ENCODE assay signal across 1 fruit fly cellular context in genomic region chr3R:9963179-9963905, dm6.
TF ChIP-seq lines count a peak whose summit lies in the region.

No protein-coding gene starts in this region.

TF ChIP-seq in whole organism, prepupa, 60 proteins besides CTCF, POLR2A, EP300 and RAD21 (continued from another document):
- TF ChIP-seq CG4318 (GFP tag; optimal IDR thresholded peaks at IDR 0.05; lab: Kevin White, UChicago) = peak; percentile 47
- peak; percentile 54; the same call in 2 of the 3 replicates for TF ChIP-seq eg (GFP tag; IDR thresholded peaks at IDR 0.05; lab: Robert Waterston, UW)
- TF ChIP-seq CG6163 (GFP tag; IDR thresholded peaks at IDR 0.05; lab: Robert Waterston, UW) = peak; percentile 64; the same call in 2 of the 3 replicates
- TF ChIP-seq Lpt (GFP tag; optimal IDR thresholded peaks at IDR 0.05; lab: Kevin White, UChicago) = peak; percentile 24
- peak; percentile 28 for TF ChIP-seq CG11902 (GFP tag; optimal IDR thresholded peaks at IDR 0.05; lab: Kevin White, UChicago)
- TF ChIP-seq Smox (GFP tag; optimal IDR thresholded peaks at IDR 0.05; lab: Kevin White, UChicago) = peak; percentile 22
- no peak for TF ChIP-seq Hr38 (GFP tag; optimal IDR thresholded peaks at IDR 0.05; lab: Kevin White, UChicago)
- no peak for TF ChIP-seq fkh (GFP tag; optimal IDR thresholded peaks at IDR 0.05; lab: Kevin White, UChicago)
- TF ChIP-seq esn (GFP tag; optimal IDR thresholded peaks at IDR 0.05; lab: Kevin White, UChicago) = peak; percentile 43
- TF ChIP-seq cyc (GFP tag; optimal IDR thresholded peaks at IDR 0.05; lab: Kevin White, UChicago) = peak; percentile 49
- peak; percentile 83 to 85 for TF ChIP-seq ss (GFP tag; optimal IDR thresholded peaks at IDR 0.05; lab: Kevin White, UChicago)
- peak; percentile 85 for TF ChIP-seq CG10669 (GFP tag; optimal IDR thresholded peaks at IDR 0.05; lab: Kevin White, UChicago)
- TF ChIP-seq CG32006 (GFP tag; optimal IDR thresholded peaks at IDR 0.05; lab: Kevin White, UChicago) = peak; percentile 72
- TF ChIP-seq CG6276 (GFP tag; optimal IDR thresholded peaks at IDR 0.05; lab: Kevin White, UChicago) = peak; percentile 15
- TF ChIP-seq Hr4 (GFP tag; optimal IDR thresholded peaks at IDR 0.05; lab: Kevin White, UChicago) = peak; percentile 18
- no peak for TF ChIP-seq svp (GFP tag; lab: Kevin White, UChicago)
- TF ChIP-seq Ets96B (tag; optimal IDR thresholded peaks at IDR 0.05; lab: Kevin White, UChicago) = peak; percentile 86
- TF ChIP-seq CG11294 (GFP tag; IDR thresholded peaks at IDR 0.05; lab: Robert Waterston, UW) = no peak; the same call in 1 of the 2 replicates
- TF ChIP-seq spab (GFP tag; optimal IDR thresholded peaks at IDR 0.05; lab: Kevin White, UChicago) = peak; percentile 85
- TF ChIP-seq CG6854 (GFP tag; optimal IDR thresholded peaks at IDR 0.05; lab: Kevin White, UChicago) = peak; percentile 36
- TF ChIP-seq Sox15 (GFP tag; optimal IDR thresholded peaks at IDR 0.05; lab: Kevin White, UChicago) = peak; percentile 43
- peak; percentile 65 for TF ChIP-seq achi (GFP tag; optimal IDR thresholded peaks at IDR 0.05; lab: Kevin White, UChicago)
- peak; percentile 75 for TF ChIP-seq CG16779 (tag; optimal IDR thresholded peaks at IDR 0.05; lab: Kevin White, UChicago)
- TF ChIP-seq CG8319 (GFP tag; optimal IDR thresholded peaks at IDR 0.05; lab: Kevin White, UChicago) = peak; percentile 41
- peak; percentile 75 for TF ChIP-seq CG6792 (GFP tag; optimal IDR thresholded peaks at IDR 0.05; lab: Kevin White, UChicago)
- TF ChIP-seq CG11762 (GFP tag; optimal IDR thresholded peaks at IDR 0.05; lab: Kevin White, UChicago; ENCODE audit: insufficient read depth) = peak; percentile 63
- TF ChIP-seq Ets21C (GFP tag; optimal IDR thresholded peaks at IDR 0.05; lab: Kevin White, UChicago) = no peak
- TF ChIP-seq CG34406 (GFP tag; optimal IDR thresholded peaks at IDR 0.05; lab: Kevin White, UChicago) = peak; percentile 54
- peak; percentile 85 for TF ChIP-seq CG6808 (GFP tag; optimal IDR thresholded peaks at IDR 0.05; lab: Kevin White, UChicago)
- no peak for TF ChIP-seq dac (GFP tag; optimal IDR thresholded peaks at IDR 0.05; lab: Kevin White, UChicago)
- TF ChIP-seq CG3919 (GFP tag; optimal IDR thresholded peaks at IDR 0.05; lab: Kevin White, UChicago) = peak; percentile 69
- peak; percentile 77 for TF ChIP-seq vri (GFP tag; optimal IDR thresholded peaks at IDR 0.05; lab: Kevin White, UChicago)
- TF ChIP-seq CG9139 (GFP tag; optimal IDR thresholded peaks at IDR 0.05; lab: Kevin White, UChicago) = peak; percentile 85
- peak; percentile 55 for TF ChIP-seq topi (GFP tag; optimal IDR thresholded peaks at IDR 0.05; lab: Kevin White, UChicago)
- peak; percentile 71 for TF ChIP-seq OdsH (GFP tag; optimal IDR thresholded peaks at IDR 0.05; lab: Kevin White, UChicago)
- TF ChIP-seq net (GFP tag; optimal IDR thresholded peaks at IDR 0.05; lab: Kevin White, UChicago) = peak; percentile 51
